Worm (Caenorhabditis elegans): ENCODE results near the gene hpo-26.

- TF ChIP-seq pha-4 (GFP tag; IDR thresholded peaks at IDR 0.05) (no peak), pha-4 (tag; optimal IDR thresholded peaks at IDR 0.05) (no peak), lin-39 (tag; optimal IDR thresholded peaks at IDR 0.05) (no peak), daf-16 (GFP tag; optimal IDR thresholded peaks at IDR 0.05) (no peak), daf-16 (tag; optimal IDR thresholded peaks at IDR 0.05) (no peak), mep-1 (tag; optimal IDR thresholded peaks at IDR 0.05) (no peak), unc-62 (GFP tag; optimal IDR thresholded peaks at IDR 0.05 in 1 of 2) (no peak), unc-62 (tag; optimal IDR thresholded peaks at IDR 0.05) (no peak), unc-39 (tag; optimal IDR thresholded peaks at IDR 0.05) (no peak), aly-2 (tag; optimal IDR thresholded peaks at IDR 0.05) (no peak), ztf-11 (tag; optimal IDR thresholded peaks at IDR 0.05) (no peak), mdl-1 (tag; optimal IDR thresholded peaks at IDR 0.05) (no peak), hif-1 (tag; optimal IDR thresholded peaks at IDR 0.05) (no peak)
Observed at ce11 chrV:6518225-6518396, 14.7 kb downstream of the hpo-26 start, which contains the start of gene F46E10.3.
